Fruit fly (Drosophila melanogaster): ENCODE measurements around the gene CG14968.

The CG14968 gene

DNA sequence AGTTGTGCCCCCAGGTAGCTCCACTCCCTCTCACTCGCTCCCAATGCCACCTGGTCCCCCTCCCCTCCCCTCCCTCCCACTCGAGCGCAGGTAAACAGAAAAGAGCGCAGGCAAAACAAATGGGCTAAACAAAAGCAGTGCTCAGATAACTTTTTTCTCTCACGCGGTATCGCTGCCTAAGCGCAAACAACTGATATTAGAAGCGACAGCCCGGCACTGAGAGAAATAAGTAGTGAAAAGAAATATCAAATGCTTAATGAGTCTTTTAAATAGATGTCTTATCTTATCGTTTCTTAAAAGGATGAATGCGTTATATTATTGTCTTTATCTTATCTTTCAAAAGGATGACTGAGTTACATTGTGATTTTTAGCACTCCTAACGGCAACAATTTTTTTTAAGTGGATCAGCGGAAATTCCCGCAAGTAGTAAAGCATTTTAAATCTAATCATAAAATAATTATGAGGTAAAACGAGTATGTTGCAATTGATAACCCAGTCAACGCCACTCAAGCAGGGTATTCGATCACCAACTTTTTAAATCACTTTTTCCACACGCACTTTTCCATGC lies 1.7 kb downstream of the CG14968 start (continued):
- TF ChIP-seq Sry-δ (GFP tag; optimal IDR thresholded peaks at IDR 0.05) (peak; percentile 56), H2.0 (GFP tag; IDR thresholded peaks at IDR 0.05) (peak; percentile 89), CG11085 (GFP tag; IDR thresholded peaks at IDR 0.05) (peak; percentile 68), CG13624 (GFP tag; optimal IDR thresholded peaks at IDR 0.05) (peak; percentile 91), ro (GFP tag; IDR thresholded peaks at IDR 0.05) (peak; percentile 82), lov (optimal IDR thresholded peaks at IDR 0.05) (no peak), lov (GFP tag; IDR thresholded peaks at IDR 0.05) (peak; percentile 40; the same call in 1 of the 3 replicates), Camta (GFP tag; optimal IDR thresholded peaks at IDR 0.05) (peak; percentile 89), C15 (GFP tag; IDR thresholded peaks at IDR 0.05) (peak; percentile 80; the same call in 2 of the 3 replicates), H15 (GFP tag; IDR thresholded peaks at IDR 0.05) (peak; percentile 86), croc (GFP tag; conservative IDR thresholded peaks at IDR 0.05) (peak; percentile 76), NC2α (GFP tag; optimal IDR thresholded peaks at IDR 0.05) (peak; percentile 84), CG1832 (GFP tag; optimal IDR thresholded peaks at IDR 0.05) (no peak), Meics (GFP tag; optimal IDR thresholded peaks at IDR 0.05) (peak; percentile 92), PHDP (tag; optimal IDR thresholded peaks at IDR 0.05) (peak; percentile 95), CG6254 (GFP tag; optimal IDR thresholded peaks at IDR 0.05) (peak; percentile 87), Mes4 (GFP tag; optimal IDR thresholded peaks at IDR 0.05) (peak; percentile 85), ham (GFP tag; IDR thresholded peaks at IDR 0.05) (no peak), CG14860 (GFP tag; IDR thresholded peaks at IDR 0.05; ENCODE audit: partially characterized antibody) (no peak), CG12236 (GFP tag; optimal IDR thresholded peaks at IDR 0.05) (peak; percentile 69), CG6683 (GFP tag; optimal IDR thresholded peaks at IDR 0.05) (peak; percentile 83), Atf6 (GFP tag; IDR thresholded peaks at IDR 0.05) (peak; percentile 94), vfl (GFP tag; optimal IDR thresholded peaks at IDR 0.05) (peak; percentile 73), ind (GFP tag; optimal IDR thresholded peaks at IDR 0.05) (peak; percentile 91), otp (GFP tag; IDR thresholded peaks at IDR 0.05) (peak; percentile 90), NC2β (GFP tag; optimal IDR thresholded peaks at IDR 0.05) (peak; percentile 89), seq (GFP tag; IDR thresholded peaks at IDR 0.05) (peak; percentile 93), NK7.1 (GFP tag; optimal IDR thresholded peaks at IDR 0.05) (peak; percentile 90), Bgb (GFP tag; IDR thresholded peaks at IDR 0.05; ENCODE audit: partially characterized antibody) (no peak; the same call in 1 of the 2 replicates), CG9797 (GFP tag; optimal IDR thresholded peaks at IDR 0.05) (no peak), shn (GFP tag; optimal IDR thresholded peaks at IDR 0.05) (peak; percentile 74), Fer1 (GFP tag; optimal IDR thresholded peaks at IDR 0.05) (peak; percentile 96), CG17612 (GFP tag; IDR thresholded peaks at IDR 0.05) (peak; percentile 60; the same call in 1 of the 2 replicates), CG30020 (tag; optimal IDR thresholded peaks at IDR 0.05) (peak; percentile 52), CG5180 (GFP tag; optimal IDR thresholded peaks at IDR 0.05) (peak; percentile 86), ewg (GFP tag; optimal IDR thresholded peaks at IDR 0.05) (peak; percentile 81), cas (GFP tag; IDR thresholded peaks at IDR 0.05) (peak; percentile 52; the same call in 1 of the 2 replicates), sim (GFP tag; IDR thresholded peaks at IDR 0.05) (peak; percentile 84), bab2 (GFP tag; optimal IDR thresholded peaks at IDR 0.05) (peak; percentile 90), CG43689 (GFP tag; IDR thresholded peaks at IDR 0.05) (peak; percentile 88), aop (GFP tag; IDR thresholded peaks at IDR 0.05) (peak; percentile 55; the same call in 1 of the 2 replicates), CG16779 (GFP tag; IDR thresholded peaks at IDR 0.05) (peak; percentile 61; the same call in 1 of the 2 replicates), CG10274 (GFP tag; optimal IDR thresholded peaks at IDR 0.05) (peak; percentile 56), eve (GFP tag; optimal IDR thresholded peaks at IDR 0.05) (peak in 1 of 2 experiments; percentile 96), Bdp1 (GFP tag; optimal IDR thresholded peaks at IDR 0.05) (peak; percentile 77), CG3163 (GFP tag; optimal IDR thresholded peaks at IDR 0.05) (peak; percentile 74), abd-A (tag; optimal IDR thresholded peaks at IDR 0.05) (peak; percentile 5), CG12659 (GFP tag; optimal IDR thresholded peaks at IDR 0.05) (peak; percentile 94), crol (GFP tag; IDR thresholded peaks at IDR 0.05) (peak; percentile 96), Gsc (GFP tag; IDR thresholded peaks at IDR 0.05) (peak; percentile 58; the same call in 1 of the 2 replicates), dan (GFP tag; IDR thresholded peaks at IDR 0.05) (peak; percentile 32; the same call in 1 of the 2 replicates)

Measured in whole organism, embryonic.